Worm (Caenorhabditis elegans): Measurements from ENCODE around the gene srb-11.

The srb-11 gene

DNA sequence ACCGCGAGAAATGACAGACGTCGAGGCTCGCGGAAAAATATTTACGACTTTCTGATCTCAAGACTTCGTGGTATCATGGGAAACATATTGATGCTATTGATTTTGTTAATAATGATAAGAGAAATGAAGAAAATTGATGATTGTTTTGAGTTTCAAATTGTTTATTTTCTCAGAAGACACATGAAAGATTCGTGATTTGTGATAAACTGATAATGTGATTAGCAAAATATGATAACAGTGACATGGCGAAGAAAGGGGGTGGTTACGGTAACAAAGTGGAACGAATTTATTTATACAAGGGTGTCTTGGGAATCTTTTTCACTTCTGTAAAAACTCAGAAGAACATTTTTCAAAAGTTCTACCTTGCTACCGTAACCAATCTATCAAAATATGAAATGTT is 16.6 kb upstream of the srb-11 start:
- TF ChIP-seq tbx-11 (GFP tag; IDR thresholded peaks at IDR 0.05) (no peak), flt-1 (GFP tag; IDR thresholded peaks at IDR 0.05) (no peak), ceh-13 (GFP tag; optimal IDR thresholded peaks at IDR 0.05) (no peak), aly-1 (tag; optimal IDR thresholded peaks at IDR 0.05) (no peak), tra-4 (tag; optimal IDR thresholded peaks at IDR 0.05) (no peak), tbx-37 (GFP tag; conservative IDR thresholded peaks at IDR 0.05) (no peak), hmbx-1 (tag; optimal IDR thresholded peaks at IDR 0.05) (no peak), B0310.2 (tag; optimal IDR thresholded peaks at IDR 0.05) (no peak), F13C5.2 (tag; optimal IDR thresholded peaks at IDR 0.05) (no peak), pes-1 (GFP tag; IDR thresholded peaks at IDR 0.05) (no peak), hnd-1 (tag; optimal IDR thresholded peaks at IDR 0.05) (no peak)

- TF ChIP-seq ceh-13 (GFP tag; optimal IDR thresholded peaks at IDR 0.05) (no peak), pes-1 (GFP tag; IDR thresholded peaks at IDR 0.05) (no peak), tbx-37 (GFP tag; conservative IDR thresholded peaks at IDR 0.05) (no peak), tra-4 (tag; optimal IDR thresholded peaks at IDR 0.05) (no peak), scrt-1 (GFP tag; IDR thresholded peaks at IDR 0.05) (no peak), flt-1 (GFP tag; IDR thresholded peaks at IDR 0.05) (no peak), ets-7 (tag; optimal IDR thresholded peaks at IDR 0.05) (no peak)
Measured at ce11 chrIII:6508327-6508726, 15.6 kb upstream of the srb-11 start.

DNA sequence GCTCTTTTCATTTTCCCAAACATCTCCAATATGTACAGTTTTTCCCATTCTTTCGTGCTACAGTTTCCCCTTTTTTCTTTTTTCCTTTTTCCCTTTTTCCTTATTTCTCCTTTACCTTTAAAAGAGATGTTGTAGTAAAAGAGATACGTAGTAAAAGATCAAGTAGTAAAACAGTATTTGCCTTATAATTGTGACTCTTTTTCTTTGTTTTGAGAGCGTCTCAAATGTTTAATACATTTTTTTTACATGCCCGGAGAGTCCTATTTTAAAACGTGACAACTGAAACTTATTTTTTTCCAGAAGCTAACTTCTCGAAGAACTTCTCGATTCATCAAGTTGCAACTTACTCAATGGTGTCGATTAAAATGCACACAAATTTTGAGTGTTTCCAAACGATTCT is 15.1 kb upstream of the srb-11 start, which contains the start of gene F23F12.12:
TSS of gene F23F12.12 (plus strand) at position 301 of the 400 bp plus-strand sequence.
- TF ChIP-seq flt-1 (GFP tag; IDR thresholded peaks at IDR 0.05) (no peak), sea-1 (GFP tag; conservative IDR thresholded peaks at IDR 0.05) (no peak), ets-7 (tag; optimal IDR thresholded peaks at IDR 0.05) (no peak), ama-1 (optimal IDR thresholded peaks at IDR 0.05) (no peak), tra-4 (tag; optimal IDR thresholded peaks at IDR 0.05) (no peak), hmbx-1 (tag; optimal IDR thresholded peaks at IDR 0.05) (no peak)

DNA sequence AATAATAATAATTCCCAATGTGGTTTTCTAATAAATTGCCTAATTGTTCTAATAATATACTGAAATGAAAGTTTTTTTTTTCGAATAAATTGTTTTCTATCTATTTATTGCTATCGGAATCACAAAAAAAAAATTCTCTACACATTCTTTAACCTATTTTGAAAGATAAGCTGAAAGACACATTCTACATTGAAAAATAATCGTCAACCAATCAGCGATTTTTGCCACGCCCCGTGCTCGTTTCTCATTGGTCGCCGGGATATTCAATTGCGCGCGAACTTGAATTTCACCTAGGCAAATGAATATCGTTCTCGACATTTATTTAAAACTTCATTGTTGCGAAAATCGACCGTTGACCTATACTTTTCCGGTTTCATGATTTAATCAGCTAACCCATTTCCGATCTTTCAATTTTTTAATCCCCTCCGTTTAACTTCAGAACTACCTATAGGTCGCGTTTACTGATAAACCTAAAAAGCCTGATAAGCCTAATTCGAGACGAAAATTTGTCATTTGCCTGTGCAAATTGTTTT is 7.4 kb upstream of the srb-11 start, which contains the start of gene F23F12.3:
TSS of gene F23F12.3 (plus strand) at position 483 of the 533 bp plus-strand sequence.
- TF ChIP-seq ceh-13 (GFP tag; optimal IDR thresholded peaks at IDR 0.05) (no peak), ceh-36 (tag; optimal IDR thresholded peaks at IDR 0.05) (no peak), B0310.2 (tag; optimal IDR thresholded peaks at IDR 0.05) (no peak), hnd-1 (tag; optimal IDR thresholded peaks at IDR 0.05) (no peak), F13C5.2 (tag; optimal IDR thresholded peaks at IDR 0.05) (no peak), tbx-37 (GFP tag; conservative IDR thresholded peaks at IDR 0.05) (no peak), tbx-11 (GFP tag; IDR thresholded peaks at IDR 0.05) (no peak), ama-1 (optimal IDR thresholded peaks at IDR 0.05) (no peak), hmbx-1 (tag; optimal IDR thresholded peaks at IDR 0.05) (no peak), pes-1 (GFP tag; IDR thresholded peaks at IDR 0.05) (no peak), hmg-4 (GFP tag; optimal IDR thresholded peaks at IDR 0.05) (no peak), scrt-1 (GFP tag; IDR thresholded peaks at IDR 0.05) (no peak)

- TF ChIP-seq B0310.2 (tag; optimal IDR thresholded peaks at IDR 0.05) (no peak), hmg-4 (GFP tag; optimal IDR thresholded peaks at IDR 0.05) (no peak), ceh-36 (tag; optimal IDR thresholded peaks at IDR 0.05) (no peak), hnd-1 (tag; optimal IDR thresholded peaks at IDR 0.05) (no peak), F13C5.2 (tag; optimal IDR thresholded peaks at IDR 0.05) (no peak), hmbx-1 (tag; optimal IDR thresholded peaks at IDR 0.05) (no peak), scrt-1 (GFP tag; IDR thresholded peaks at IDR 0.05) (no peak), sea-1 (GFP tag; conservative IDR thresholded peaks at IDR 0.05) (no peak)
Measured at ce11 chrIII:6499102-6499501, 6.4 kb upstream of the srb-11 start.

DNA sequence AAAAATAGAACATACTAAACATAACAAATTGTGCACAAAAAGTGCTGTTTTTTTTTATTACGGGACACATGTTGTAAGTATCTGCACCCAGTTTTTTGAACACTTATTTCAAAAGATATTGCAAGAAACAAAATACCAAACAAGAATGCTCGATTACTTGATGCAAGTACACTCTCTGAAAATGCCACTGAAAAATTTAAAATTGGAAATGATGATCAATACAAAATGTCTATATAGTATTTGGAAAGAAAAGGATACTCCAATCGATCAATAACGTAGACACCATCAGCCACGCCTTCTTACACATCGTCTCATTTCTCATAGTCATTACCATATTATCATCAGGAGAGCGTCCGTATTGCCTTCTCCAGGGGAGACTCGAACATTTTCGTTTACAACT is 5.5 kb upstream of the srb-11 start, which contains the start of gene sdz-15:
TSS of gene sdz-15 (plus strand) at position 301 of the 400 bp plus-strand sequence.
- no peak for TF ChIP-seq pes-1 (GFP tag; IDR thresholded peaks at IDR 0.05)
- TF ChIP-seq scrt-1 (GFP tag; IDR thresholded peaks at IDR 0.05): no peak
- no peak for TF ChIP-seq tbx-37 (GFP tag; conservative IDR thresholded peaks at IDR 0.05)
- no peak for TF ChIP-seq ets-7 (tag; optimal IDR thresholded peaks at IDR 0.05)
- TF ChIP-seq tbx-11 (GFP tag; IDR thresholded peaks at IDR 0.05): no peak
- TF ChIP-seq hmbx-1 (tag; optimal IDR thresholded peaks at IDR 0.05): no peak
- no peak for TF ChIP-seq aly-1 (tag; optimal IDR thresholded peaks at IDR 0.05)
- TF ChIP-seq hnd-1 (tag; optimal IDR thresholded peaks at IDR 0.05): no peak
- TF ChIP-seq F13C5.2 (tag; optimal IDR thresholded peaks at IDR 0.05): no peak
- TF ChIP-seq B0310.2 (tag; optimal IDR thresholded peaks at IDR 0.05): no peak
- no peak for TF ChIP-seq hmg-4 (GFP tag; optimal IDR thresholded peaks at IDR 0.05)
- no peak for TF ChIP-seq ceh-13 (GFP tag; optimal IDR thresholded peaks at IDR 0.05)
- no peak for TF ChIP-seq flt-1 (GFP tag; IDR thresholded peaks at IDR 0.05)
- TF ChIP-seq ama-1 (optimal IDR thresholded peaks at IDR 0.05): no peak
- no peak for TF ChIP-seq tra-4 (tag; optimal IDR thresholded peaks at IDR 0.05)
- TF ChIP-seq ceh-36 (tag; optimal IDR thresholded peaks at IDR 0.05): no peak
- no peak for TF ChIP-seq sea-1 (GFP tag; conservative IDR thresholded peaks at IDR 0.05)

ce11 chrIII:6495191-6495723 is 2.5 kb upstream of the srb-11 start, which contains the start of gene F23F12.13:
TSS of gene F23F12.13 (plus strand) at chrIII:6495673.
- TF ChIP-seq tbx-37 (GFP tag; conservative IDR thresholded peaks at IDR 0.05) (no peak), ets-7 (tag; optimal IDR thresholded peaks at IDR 0.05) (no peak), tbx-11 (GFP tag; IDR thresholded peaks at IDR 0.05) (no peak), scrt-1 (GFP tag; IDR thresholded peaks at IDR 0.05) (no peak), ceh-13 (GFP tag; optimal IDR thresholded peaks at IDR 0.05) (no peak), hnd-1 (tag; optimal IDR thresholded peaks at IDR 0.05) (no peak), aly-1 (tag; optimal IDR thresholded peaks at IDR 0.05) (no peak), ama-1 (optimal IDR thresholded peaks at IDR 0.05) (no peak), F13C5.2 (tag; optimal IDR thresholded peaks at IDR 0.05) (no peak)

ce11 chrIII:6490989-6491388 is 1.7 kb downstream of the srb-11 start:
- TF ChIP-seq sea-1 (GFP tag; conservative IDR thresholded peaks at IDR 0.05) (no peak), B0310.2 (tag; optimal IDR thresholded peaks at IDR 0.05) (no peak), aly-1 (tag; optimal IDR thresholded peaks at IDR 0.05) (no peak)

Measured in whole organism, early embryonic.